Worm (Caenorhabditis elegans): ENCODE measurements around the gene fbxa-141.
"Not testable (repeated sequence)": the region's sequence is repeated elsewhere in the genome, so short reads cannot be mapped to it uniquely, and the experiment has no call there.

fbxa-141 gene

ce11 chrX:14525081-14525324 is 12.3 kb upstream of the fbxa-141 start, which contains the start of gene nspc-17:
nspc-17 (minus strand) TSS chrX:14525181.
- TF ChIP-seq fos-1, elt-1, nhr-77 (tag; optimal IDR thresholded peaks at IDR 0.05): not testable (repeated sequence)

ce11 chrX:14523275-14523674 is 10.6 kb upstream of the fbxa-141 start, which contains the start of gene nspc-16:
nspc-16 (plus strand) TSS chrX:14523575.
- TF ChIP-seq mml-1 (tag; optimal IDR thresholded peaks at IDR 0.05) (no peak), R02D3.7 (tag; optimal IDR thresholded peaks at IDR 0.05) (no peak), tbx-2 (tag; optimal IDR thresholded peaks at IDR 0.05) (no peak), elt-1 (tag; optimal IDR thresholded peaks at IDR 0.05) (no peak), unc-39 (tag; optimal IDR thresholded peaks at IDR 0.05) (no peak), mdl-1 (tag; optimal IDR thresholded peaks at IDR 0.05) (no peak), unc-62 (GFP tag; optimal IDR thresholded peaks at IDR 0.05) (no peak), ceh-16 (tag; optimal IDR thresholded peaks at IDR 0.05) (no peak), nhr-11 (tag; optimal IDR thresholded peaks at IDR 0.05) (no peak), eor-1 (tag; optimal IDR thresholded peaks at IDR 0.05) (no peak), elt-2 (tag; optimal IDR thresholded peaks at IDR 0.05) (no peak)

ce11 chrX:14520463-14520862 is 7.7 kb upstream of the fbxa-141 start, which contains the start of gene D1025.1:
D1025.1 (plus strand) TSS chrX:14520763.
- TF ChIP-seq tbx-2 (tag; optimal IDR thresholded peaks at IDR 0.05) (no peak), nfya-1 (tag; optimal IDR thresholded peaks at IDR 0.05; ENCODE audit: insufficient read depth) (no peak), elt-2 (tag; optimal IDR thresholded peaks at IDR 0.05) (no peak), egl-27 (tag; optimal IDR thresholded peaks at IDR 0.05) (no peak), lin-15B (tag; optimal IDR thresholded peaks at IDR 0.05) (no peak), lsy-12 (tag; optimal IDR thresholded peaks at IDR 0.05) (no peak), fos-1 (tag; optimal IDR thresholded peaks at IDR 0.05) (no peak), nhr-11 (tag; optimal IDR thresholded peaks at IDR 0.05) (no peak), pha-4 (tag; optimal IDR thresholded peaks at IDR 0.05) (no peak), hmg-11 (tag; optimal IDR thresholded peaks at IDR 0.05) (no peak), sea-2 (GFP tag; optimal IDR thresholded peaks at IDR 0.05) (no peak), fkh-10 (GFP tag; optimal IDR thresholded peaks at IDR 0.05) (no peak)

- no peak for TF ChIP-seq nhr-25 (tag; optimal IDR thresholded peaks at IDR 0.05)
- peak; percentile 19 for TF ChIP-seq snpc-4 (tag; optimal IDR thresholded peaks at IDR 0.05)
- no peak for TF ChIP-seq unc-39 (tag; optimal IDR thresholded peaks at IDR 0.05)
Observed at ce11 chrX:14517842-14518241, 5.1 kb upstream of the fbxa-141 start.

ce11 chrX:14516560-14516959 is 3.8 kb upstream of the fbxa-141 start, which contains the start of gene D1025.10:
D1025.10 (plus strand) TSS chrX:14516860.
- no peak for TF ChIP-seq fkh-10 (GFP tag; optimal IDR thresholded peaks at IDR 0.05)
- TF ChIP-seq snpc-4 (tag; optimal IDR thresholded peaks at IDR 0.05) = no peak
- no peak for TF ChIP-seq ztf-4 (tag; optimal IDR thresholded peaks at IDR 0.05)
- TF ChIP-seq mdl-1 (tag; optimal IDR thresholded peaks at IDR 0.05) = no peak
- TF ChIP-seq ZK546.5 (tag; optimal IDR thresholded peaks at IDR 0.05) = no peak
- no peak for TF ChIP-seq ceh-9 (tag; optimal IDR thresholded peaks at IDR 0.05)
- TF ChIP-seq unc-39 (tag; optimal IDR thresholded peaks at IDR 0.05) = no peak
- TF ChIP-seq elt-1 (tag; optimal IDR thresholded peaks at IDR 0.05) = no peak
- TF ChIP-seq aly-2 (tag; optimal IDR thresholded peaks at IDR 0.05) = no peak

- peak; percentile 45 for TF ChIP-seq pqm-1 (tag; optimal IDR thresholded peaks at IDR 0.05)
- TF ChIP-seq ztf-4 (tag; optimal IDR thresholded peaks at IDR 0.05) = no peak
- TF ChIP-seq elt-2 (tag; optimal IDR thresholded peaks at IDR 0.05) = peak; percentile 62
Observed at ce11 chrX:14515028-14515427, 2.3 kb upstream of the fbxa-141 start, which contains the start of gene gcsh-1. gcsh-1 (minus strand) TSS chrX:14515073.

ce11 chrX:14513462-14513861 is 745 bp upstream of the fbxa-141 start:
- peak; percentile 4 for TF ChIP-seq nfya-1 (tag; optimal IDR thresholded peaks at IDR 0.05; ENCODE audit: insufficient read depth)
- no peak for TF ChIP-seq nhr-11 (tag; optimal IDR thresholded peaks at IDR 0.05)
- peak; percentile 12 for TF ChIP-seq pha-4 (tag; optimal IDR thresholded peaks at IDR 0.05)
- peak; percentile 60 for TF ChIP-seq egl-5 (tag; optimal IDR thresholded peaks at IDR 0.05)
- no peak for TF ChIP-seq ama-1 (optimal IDR thresholded peaks at IDR 0.05)
- no peak for TF ChIP-seq ceh-16 (tag; optimal IDR thresholded peaks at IDR 0.05)
- no peak for TF ChIP-seq fos-1 (tag; optimal IDR thresholded peaks at IDR 0.05)
- TF ChIP-seq lin-39 (tag; optimal IDR thresholded peaks at IDR 0.05) = peak; percentile 37
- TF ChIP-seq nhr-23 (tag; optimal IDR thresholded peaks at IDR 0.05) = no peak
- TF ChIP-seq daf-12 (tag; optimal IDR thresholded peaks at IDR 0.05) = no peak
- no peak for TF ChIP-seq tbx-2 (tag; optimal IDR thresholded peaks at IDR 0.05)
- TF ChIP-seq sea-2 (GFP tag; optimal IDR thresholded peaks at IDR 0.05) = no peak
